Fruit fly (Drosophila melanogaster) whole organism, embryonic: ENCODE measurements around the gene tyf.

Experiments
- CG10321 ChIP-seq: fragments of 200-800 bp; sonication (Bioruptor generic); IDR thresholded peaks from 2 replicates; pipeline ENCODE4 v1.3.6; 2022; ENCODE audit warnings: missing biosample characterization, missing genetic modification characterization
- CG10959 ChIP-seq: fragments of 200-800 bp; sonication (Bioruptor generic); IDR thresholded peaks from 2 replicates; pipeline ENCODE4 v1.3.6; 2022; ENCODE audit warnings: missing biosample characterization, missing genetic modification characterization
- CG1233 ChIP-seq: fragments of 200-800 bp; sonication (Bioruptor generic); optimal IDR thresholded peaks from 4 replicates; lab custom pipeline; 2018; ENCODE audit warnings: missing biosample characterization, mild to moderate bottlenecking, missing genetic modification characterization
- CG12659 ChIP-seq: fragments of 200-800 bp; sonication (Bioruptor generic); optimal IDR thresholded peaks from 3 replicates; lab custom pipeline; 2017; ENCODE audit warnings: mild to moderate bottlenecking, missing biosample characterization, missing genetic modification reagents, missing genetic modification characterization
- CG13123 ChIP-seq: fragments of 200-800 bp; sonication (Bioruptor generic); optimal IDR thresholded peaks from 2 replicates; lab custom pipeline; 2016; ENCODE audit warnings: missing biosample characterization, missing genetic modification characterization
- CG14710 ChIP-seq: fragments of 200-800 bp; sonication (Bioruptor generic); optimal IDR thresholded peaks from 3 replicates; lab custom pipeline; 2019; ENCODE audit warnings: missing biosample characterization, mild to moderate bottlenecking, missing genetic modification characterization, moderate library complexity
- CG15514 ChIP-seq: fragments of 200-800 bp; sonication (Bioruptor generic); optimal IDR thresholded peaks from 3 replicates; lab custom pipeline; 2017; ENCODE audit warnings: missing biosample characterization, missing genetic modification characterization, mild to moderate bottlenecking, moderate library complexity, missing genetic modification reagents
- CG16779 ChIP-seq: fragments of 200-800 bp; sonication (Bioruptor generic); IDR thresholded peaks from 2 replicates; pipeline ENCODE4 v1.3.6; 2022; ENCODE audit warnings: missing biosample characterization, missing genetic modification characterization
- CG16815 ChIP-seq: fragments of 200-800 bp; sonication (Bioruptor generic); optimal IDR thresholded peaks from 3 replicates; lab custom pipeline; 2017; ENCODE audit warnings: missing biosample characterization, mild to moderate bottlenecking, missing genetic modification characterization
- CG17361 ChIP-seq: fragments of 200-800 bp; sonication (Bioruptor generic); IDR thresholded peaks from 3 replicates; pipeline ENCODE4 v1.3.6; 2022; ENCODE audit warnings: missing biosample characterization, missing genetic modification characterization
- CG2116 ChIP-seq: fragments of 200-800 bp; sonication (Bioruptor generic); optimal IDR thresholded peaks from 3 replicates; lab custom pipeline; 2018; ENCODE audit warnings: missing biosample characterization, mild to moderate bottlenecking, missing genetic modification characterization
- CG2875 ChIP-seq: fragments of 200-800 bp; sonication (Bioruptor generic); optimal IDR thresholded peaks from 2 replicates; lab custom pipeline; 2017; ENCODE audit warnings: missing biosample characterization, mild to moderate bottlenecking, missing genetic modification characterization, missing genetic modification reagents
- CG3065 ChIP-seq: fragments of 200-800 bp; sonication (Bioruptor generic); optimal IDR thresholded peaks from 2 replicates; lab custom pipeline; 2016; ENCODE audit warnings: missing biosample characterization, missing genetic modification characterization
- CG3407 ChIP-seq: fragments of 200-800 bp; sonication (Bioruptor generic); optimal IDR thresholded peaks from 2 replicates; lab custom pipeline; 2018; ENCODE audit warnings: missing biosample characterization, mild to moderate bottlenecking, missing genetic modification characterization
- CG3847 ChIP-seq: fragments of 200-800 bp; sonication (Bioruptor generic); IDR thresholded peaks from 2 replicates; pipeline ENCODE4 v1.3.6; 2022; ENCODE audit warnings: missing biosample characterization, missing genetic modification characterization
- CG42726 ChIP-seq: fragments of 200-800 bp; sonication (Bioruptor generic); IDR thresholded peaks from 2 replicates; pipeline ENCODE4 v1.3.6; 2022; ENCODE audit warnings: missing biosample characterization, missing genetic modification characterization; ENCODE audit not compliant: partially characterized antibody
- CG4617 ChIP-seq: fragments of 200-800 bp; sonication (Bioruptor generic); optimal IDR thresholded peaks from 3 replicates; lab custom pipeline; 2016; ENCODE audit warnings: missing biosample characterization, missing genetic modification characterization, borderline replicate concordance
- CG8388 ChIP-seq: fragments of 200-800 bp; sonication (Bioruptor generic); optimal IDR thresholded peaks from 2 replicates; lab custom pipeline; 2019; ENCODE audit warnings: missing biosample characterization, mild to moderate bottlenecking, missing genetic modification characterization, moderate library complexity
- CHES-1-like ChIP-seq: fragments of 200-800 bp; sonication (Bioruptor generic); optimal IDR thresholded peaks from 2 replicates; lab custom pipeline; 2016; ENCODE audit warnings: missing biosample characterization, missing genetic modification characterization
- Dad ChIP-seq: fragments of 200-800 bp; sonication (Bioruptor generic); optimal IDR thresholded peaks from 3 replicates; lab custom pipeline; 2016; ENCODE audit warnings: missing biosample characterization, missing genetic modification characterization
- Dll ChIP-seq: fragments of 200-800 bp; sonication (Bioruptor generic); IDR thresholded peaks from 4 replicates; pipeline ENCODE4 v1.3.6; 2022; ENCODE audit warnings: missing biosample characterization, missing genetic modification characterization; ENCODE audit not compliant: partially characterized antibody
- E2f2 ChIP-seq: fragments of 200-800 bp; sonication (Bioruptor generic); IDR thresholded peaks from 2 replicates; pipeline ENCODE4 v1.3.6; 2022; ENCODE audit warnings: missing biosample characterization, missing genetic modification characterization
- Hr39 ChIP-seq: fragments of >200 bp; optimal IDR thresholded peaks from 2 replicates; lab custom pipeline; 2017
- Hr51 ChIP-seq, 2 experiments: fragments of 200-800 bp; sonication (Bioruptor generic); optimal IDR thresholded peaks; 2 replicates in 1 of 2; 3 replicates in 1 of 2; lab custom pipeline; 2016 to 2018; ENCODE audit warnings: missing biosample characterization in 2 of 2, missing genetic modification characterization in 2 of 2, mild to moderate bottlenecking in 1 of 2, moderate library complexity in 1 of 2
- Lhr ChIP-seq: fragments of 200-800 bp; sonication (Bioruptor generic); optimal IDR thresholded peaks from 3 replicates; lab custom pipeline; 2017; ENCODE audit warnings: mild to moderate bottlenecking, missing biosample characterization, missing genetic modification reagents, missing genetic modification characterization
- Rfx ChIP-seq: fragments of 200-800 bp; sonication (Bioruptor generic); IDR thresholded peaks from 2 replicates; pipeline ENCODE4 v1.3.6; 2022; ENCODE audit warnings: missing biosample characterization, missing genetic modification characterization
- Sin3A ChIP-seq: fragments of >200 bp; optimal IDR thresholded peaks from 2 replicates; lab custom pipeline; 2018
- Sry-δ ChIP-seq: fragments of 200-800 bp; sonication (Bioruptor generic); optimal IDR thresholded peaks from 2 replicates; lab custom pipeline; 2016; ENCODE audit warnings: missing biosample characterization, missing genetic modification characterization
- Trl ChIP-seq, 3 experiments: fragments of >200 bp in 2 of 3; fragments of 200-800 bp in 1 of 3; sonication (Bioruptor generic) in 1 of 3; optimal IDR thresholded peaks; 2 replicates in 1 of 3; 3 replicates in 2 of 3; lab custom pipeline; 2016 to 2017; ENCODE audit warnings: missing biosample characterization in 1 of 3, missing genetic modification characterization in 1 of 3
- bab2 ChIP-seq: fragments of 200-800 bp; sonication (Bioruptor generic); optimal IDR thresholded peaks from 2 replicates; lab custom pipeline; 2016; ENCODE audit warnings: missing biosample characterization, missing genetic modification characterization
- bcd ChIP-seq: fragments of 200-800 bp; sonication (Bioruptor generic); optimal IDR thresholded peaks from 2 replicates; lab custom pipeline; 2017; ENCODE audit warnings: missing biosample characterization, mild to moderate bottlenecking, missing genetic modification characterization
- croc ChIP-seq: fragments of 200-800 bp; sonication (Bioruptor generic); conservative IDR thresholded peaks from 3 replicates; pipeline ENCODE4 v1.3.6; 2022; ENCODE audit warnings: missing biosample characterization, missing genetic modification characterization
- crol ChIP-seq: fragments of 200-800 bp; sonication (Bioruptor generic); IDR thresholded peaks from 2 replicates; pipeline ENCODE4 v1.3.6; 2022; ENCODE audit warnings: missing biosample characterization, missing genetic modification characterization
- dati ChIP-seq: fragments of 200-800 bp; sonication (Bioruptor generic); IDR thresholded peaks from 2 replicates; pipeline ENCODE4 v1.3.6; 2022; ENCODE audit warnings: missing biosample characterization, missing genetic modification characterization
- eve ChIP-seq, 2 experiments: fragments of >200 bp; optimal IDR thresholded peaks; 2 replicates each; lab custom pipeline; 2017; ENCODE audit warnings: missing biosample characterization in 2 of 2, missing genetic modification characterization in 2 of 2
- gcm2 ChIP-seq: fragments of 200-800 bp; sonication (Bioruptor generic); optimal IDR thresholded peaks from 2 replicates; lab custom pipeline; 2016; ENCODE audit warnings: missing biosample characterization, missing genetic modification characterization
- gfzf ChIP-seq: fragments of 200-800 bp; sonication (Bioruptor generic); optimal IDR thresholded peaks from 2 replicates; lab custom pipeline; 2016; ENCODE audit warnings: missing biosample characterization, mild to moderate bottlenecking, missing genetic modification characterization, moderate library complexity
- hkb ChIP-seq, 2 experiments: fragments of 200-800 bp in 1 of 2; fragments of >200 bp in 1 of 2; sonication (Bioruptor generic) in 1 of 2; IDR thresholded peaks in 1 of 2; optimal IDR thresholded peaks in 1 of 2; 2 replicates each; pipeline versions ENCODE4 v1.3.6 to Lab custom; 2017 to 2022; ENCODE audit warnings: missing biosample characterization in 1 of 2, missing genetic modification characterization in 1 of 2
- klu ChIP-seq: fragments of 200-800 bp; sonication (Bioruptor generic); IDR thresholded peaks from 2 replicates; pipeline ENCODE4 v1.3.6; 2022; ENCODE audit warnings: missing biosample characterization, missing genetic modification characterization
- luna ChIP-seq: fragments of 200-800 bp; sonication (Bioruptor generic); optimal IDR thresholded peaks from 2 replicates; lab custom pipeline; 2016; ENCODE audit warnings: missing biosample characterization, missing genetic modification characterization
- nmo ChIP-seq: fragments of 200-800 bp; sonication (Bioruptor generic); optimal IDR thresholded peaks from 2 replicates; lab custom pipeline; 2018; ENCODE audit warnings: missing biosample characterization, mild to moderate bottlenecking, missing genetic modification characterization, moderate library complexity
- pzg ChIP-seq: fragments of 200-800 bp; sonication (Bioruptor generic); optimal IDR thresholded peaks from 3 replicates; lab custom pipeline; 2018; ENCODE audit warnings: missing biosample characterization, mild to moderate bottlenecking, missing genetic modification characterization, moderate library complexity
- ro ChIP-seq: fragments of 200-800 bp; sonication (Bioruptor generic); IDR thresholded peaks from 2 replicates; pipeline ENCODE4 v1.3.6; 2022; ENCODE audit warnings: missing biosample characterization, missing genetic modification characterization
- row ChIP-seq: fragments of 200-800 bp; sonication (Bioruptor generic); IDR thresholded peaks from 3 replicates; pipeline ENCODE4 v1.3.6; 2022; ENCODE audit warnings: missing biosample characterization, missing genetic modification characterization
- run ChIP-seq: fragments of 200-800 bp; sonication (Bioruptor generic); optimal IDR thresholded peaks from 3 replicates; lab custom pipeline; 2018; ENCODE audit warnings: missing biosample characterization, mild to moderate bottlenecking, missing genetic modification characterization
- slp2 ChIP-seq: fragments of 200-800 bp; sonication (Bioruptor generic); optimal IDR thresholded peaks from 2 replicates; lab custom pipeline; 2016; ENCODE audit warnings: missing biosample characterization, missing genetic modification characterization
- stwl ChIP-seq: fragments of 200-800 bp; sonication (Bioruptor generic); optimal IDR thresholded peaks from 3 replicates; lab custom pipeline; 2018; ENCODE audit warnings: missing biosample characterization, mild to moderate bottlenecking, missing genetic modification characterization, moderate library complexity
- sug ChIP-seq: fragments of 200-800 bp; optimal IDR thresholded peaks from 2 replicates; lab custom pipeline; 2019; ENCODE audit warnings: missing biosample characterization, mild to moderate bottlenecking, missing genetic modification characterization, moderate library complexity
- toy ChIP-seq: fragments of 200-800 bp; sonication (Bioruptor generic); IDR thresholded peaks from 2 replicates; pipeline ENCODE4 v1.3.6; 2022; ENCODE audit warnings: missing biosample characterization, missing genetic modification characterization
- trem ChIP-seq: fragments of 200-800 bp; optimal IDR thresholded peaks from 3 replicates; lab custom pipeline; 2019; ENCODE audit warnings: missing biosample characterization, mild to moderate bottlenecking, missing genetic modification characterization, moderate library complexity
- vvl ChIP-seq: fragments of 200-800 bp; sonication (Bioruptor generic); IDR thresholded peaks from 2 replicates; pipeline ENCODE4 v1.3.6; 2022; ENCODE audit warnings: missing biosample characterization, missing genetic modification characterization

tyf gene

DNA sequence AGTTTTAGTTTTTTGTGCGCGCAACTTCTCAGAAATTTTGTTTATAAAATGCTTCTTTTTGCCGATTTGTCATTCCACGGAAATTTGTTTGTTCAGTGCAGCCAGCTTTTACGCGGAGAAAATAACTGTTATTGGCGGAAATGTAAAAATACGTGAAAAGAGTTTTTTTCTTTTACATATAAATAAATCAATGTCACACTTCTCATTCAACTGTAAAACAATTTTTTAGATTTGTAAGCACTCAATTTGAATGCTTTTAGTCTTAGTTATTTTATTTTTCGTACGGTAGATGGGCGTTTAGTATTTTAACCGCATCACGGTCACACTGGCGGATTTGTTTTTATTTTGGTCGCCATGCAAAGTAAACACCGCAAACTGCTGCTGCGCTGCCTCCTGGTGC is 12.7 kb upstream of the tyf start, which contains the start of the genes Xpac and brn (continued):
- TF ChIP-seq pzg (GFP tag; lab: Kevin White, UChicago) (peak; percentile 54), Hr39 (lab: Kevin White, UChicago) (no peak), luna (no peak), bcd (no peak), Dad (no peak), eve (GFP tag; optimal IDR thresholded peaks at IDR 0.05; lab: Kevin White, UChicago) (no peak), CG42726 (GFP tag; lab: Robert Waterston, UW) (no peak), CG17361 (GFP tag; lab: Robert Waterston, UW) (no peak), row (GFP tag; lab: Robert Waterston, UW) (peak; percentile 18; the same call in 1 of the 3 replicates), vvl (GFP tag; lab: Robert Waterston, UW) (no peak), CG3407 (GFP tag; lab: Kevin White, UChicago) (no peak), CG10321 (GFP tag; lab: Robert Waterston, UW) (no peak), sug (tag; lab: Kevin White, UChicago) (peak; percentile 13), toy (GFP tag; lab: Robert Waterston, UW) (no peak), stwl (peak; percentile 46), croc (GFP tag; lab: Robert Waterston, UW) (no peak), Rfx (GFP tag; lab: Robert Waterston, UW) (no peak), Sin3A (lab: Kevin White, UChicago) (peak; percentile 60), CHES-1-like (no peak), CG16779 (GFP tag; lab: Robert Waterston, UW) (no peak), CG16815 (GFP tag; lab: Kevin White, UChicago) (no peak), CG14710 (tag; lab: Kevin White, UChicago) (peak; percentile 51), gfzf (GFP tag; lab: Kevin White, UChicago) (peak; percentile 79), CG3847 (GFP tag; lab: Robert Waterston, UW) (0 out of 2 replicates have a peak, but pooled peaks have one; percentile 6), Dll (GFP tag; lab: Robert Waterston, UW) (no peak), CG4617 (GFP tag; lab: Kevin White, UChicago) (peak; percentile 45), gcm2 (GFP tag; lab: Kevin White, UChicago) (no peak), bab2 (GFP tag; lab: Kevin White, UChicago) (no peak), CG2875 (GFP tag; lab: Kevin White, UChicago) (no peak), Sry-δ (GFP tag; lab: Kevin White, UChicago) (peak; percentile 8), CG12659 (GFP tag; lab: Kevin White, UChicago) (peak; percentile 43), nmo (GFP tag; lab: Kevin White, UChicago) (peak; percentile 32), run (no peak), Lhr (peak; percentile 43), trem (tag; lab: Kevin White, UChicago) (peak; percentile 33), dati (GFP tag; lab: Robert Waterston, UW) (no peak), ro (GFP tag; lab: Robert Waterston, UW) (no peak), CG13123 (GFP tag; lab: Kevin White, UChicago) (no peak), klu (GFP tag; lab: Robert Waterston, UW) (no peak), CG8388 (GFP tag; lab: Kevin White, UChicago) (no peak), CG15514 (GFP tag; lab: Kevin White, UChicago) (peak; percentile 51), Trl (optimal IDR thresholded peaks at IDR 0.05; lab: Kevin White, UChicago) (no peak), Trl (GFP tag; optimal IDR thresholded peaks at IDR 0.05; lab: Kevin White, UChicago) (no peak), CG2116 (peak; percentile 21), CG10959 (GFP tag; lab: Robert Waterston, UW) (no peak), crol (GFP tag; lab: Robert Waterston, UW) (no peak), slp2 (no peak), E2f2 (peak; percentile 63), CG1233 (no peak), Hr51 (GFP tag; optimal IDR thresholded peaks at IDR 0.05; lab: Kevin White, UChicago) (no peak), hkb (optimal IDR thresholded peaks at IDR 0.05; lab: Kevin White, UChicago) (peak; percentile 31), hkb (GFP tag; IDR thresholded peaks at IDR 0.05; lab: Robert Waterston, UW) (no peak), CG3065 (no peak)
